Fruit fly (Drosophila melanogaster) whole organism, wandering third instar larva: Measurements from ENCODE around the gene vih.

Source experiments
- Abd-B ChIP-seq: fragments of >200 bp; optimal IDR thresholded peaks from 2 replicates; lab custom pipeline; 2017; ENCODE audit warnings: missing biosample characterization, missing genetic modification characterization
- CG32264 ChIP-seq: fragments of 200-800 bp; sonication (Bioruptor generic); optimal IDR thresholded peaks from 2 replicates; lab custom pipeline; 2016; ENCODE audit warnings: missing biosample characterization, missing genetic modification characterization
- CG9705 ChIP-seq: fragments of 200-800 bp; sonication (Bioruptor generic); optimal IDR thresholded peaks from 2 replicates; lab custom pipeline; 2018; ENCODE audit warnings: missing biosample characterization, mild to moderate bottlenecking, missing genetic modification characterization
- CrebA ChIP-seq: fragments of 200-800 bp; sonication (Bioruptor generic); optimal IDR thresholded peaks from 2 replicates; lab custom pipeline; 2016; ENCODE audit warnings: missing biosample characterization, mild to moderate bottlenecking, missing genetic modification characterization, borderline replicate concordance
- Dfd ChIP-seq: fragments of >200 bp; optimal IDR thresholded peaks from 2 replicates; lab custom pipeline; 2017; ENCODE audit warnings: missing biosample characterization, missing genetic modification characterization
- Dif ChIP-seq: fragments of 200-275, 200-300 bp; sonication (Bioruptor generic); optimal IDR thresholded peaks from 2 replicates; lab custom pipeline; 2018; ENCODE audit warnings: missing biosample characterization, missing genetic modification characterization; ENCODE audit not compliant: partially characterized antibody
- GATAd ChIP-seq: sonication (Bioruptor generic); optimal IDR thresholded peaks from 2 replicates; lab custom pipeline; 2016; ENCODE audit warnings: missing biosample characterization, missing genetic modification characterization
- HLH106 ChIP-seq: fragments of 200-800 bp; optimal IDR thresholded peaks from 3 replicates; lab custom pipeline; 2019; ENCODE audit warnings: missing biosample characterization, mild to moderate bottlenecking, missing genetic modification characterization, moderate library complexity
- Hnf4 ChIP-seq: fragments of 200-800 bp; sonication (Bioruptor generic); optimal IDR thresholded peaks from 2 replicates; lab custom pipeline; 2016; ENCODE audit warnings: missing biosample characterization, mild to moderate bottlenecking, missing genetic modification characterization
- Hr78 ChIP-seq: fragments of >200 bp; optimal IDR thresholded peaks from 2 replicates; lab custom pipeline; 2017; ENCODE audit warnings: missing biosample characterization, missing genetic modification characterization
- Hr83 ChIP-seq: fragments of 200-300 bp; sonication (Bioruptor generic); optimal IDR thresholded peaks from 2 replicates; lab custom pipeline; 2016; ENCODE audit warnings: missing biosample characterization, mild to moderate bottlenecking, missing genetic modification characterization, moderate library complexity; ENCODE audit not compliant: poor library complexity, severe bottlenecking
- Jra ChIP-seq: sonication (Bioruptor generic); optimal IDR thresholded peaks from 2 replicates; lab custom pipeline; 2016; ENCODE audit warnings: missing biosample characterization, missing genetic modification characterization
- Mio ChIP-seq: sonication (Bioruptor generic); optimal IDR thresholded peaks from 2 replicates; lab custom pipeline; 2016; ENCODE audit warnings: missing biosample characterization, missing genetic modification characterization
- Myc ChIP-seq: fragments of >200 bp; optimal IDR thresholded peaks from 2 replicates; lab custom pipeline; 2017
- N ChIP-seq: fragments of >200 bp; optimal IDR thresholded peaks from 2 replicates; lab custom pipeline; 2018; ENCODE audit warnings: missing biosample characterization, missing external identifiers, missing genetic modification characterization
- OdsH ChIP-seq: fragments of 200-800 bp; sonication (Bioruptor generic); optimal IDR thresholded peaks from 2 replicates; lab custom pipeline; 2016; ENCODE audit warnings: missing biosample characterization, mild to moderate bottlenecking, missing genetic modification characterization
- Rel ChIP-seq, 2 experiments: fragments of 200-800 bp; sonication (Bioruptor generic) in 1 of 2; optimal IDR thresholded peaks; 2 replicates in 1 of 2; 3 replicates in 1 of 2; lab custom pipeline; 2016 to 2019; ENCODE audit warnings: mild to moderate bottlenecking in 2 of 2, missing biosample characterization in 2 of 2, missing genetic modification characterization in 2 of 2, moderate library complexity in 1 of 2
- Sp1 ChIP-seq: fragments of 200-800 bp; sonication (Bioruptor generic); optimal IDR thresholded peaks from 3 replicates; lab custom pipeline; 2019; ENCODE audit warnings: missing biosample characterization, mild to moderate bottlenecking, missing genetic modification characterization, moderate library complexity
- Vsx2 ChIP-seq: fragments of 200-300, 225-300 bp; sonication (Bioruptor generic); optimal IDR thresholded peaks from 2 replicates; lab custom pipeline; 2018; ENCODE audit warnings: missing biosample characterization, missing genetic modification characterization; ENCODE audit not compliant: partially characterized antibody
- br ChIP-seq: fragments of 200-800 bp; sonication (Bioruptor generic); optimal IDR thresholded peaks from 2 replicates; lab custom pipeline; 2016; ENCODE audit warnings: missing biosample characterization, missing genetic modification characterization
- brk ChIP-seq: fragments of 200-800 bp; sonication (Bioruptor generic); optimal IDR thresholded peaks from 2 replicates; lab custom pipeline; 2016; ENCODE audit warnings: missing biosample characterization, mild to moderate bottlenecking, missing genetic modification characterization
- dl ChIP-seq, 2 experiments: fragments of 175-275, 200-275 bp in 1 of 2; fragments of 200-275 bp in 1 of 2; sonication (Bioruptor generic); optimal IDR thresholded peaks; lab custom pipeline; 2018; ENCODE audit warnings: mild to moderate bottlenecking in 2 of 2, missing biosample characterization in 2 of 2, missing genetic modification characterization in 2 of 2, moderate library complexity in 2 of 2; ENCODE audit not compliant: partially characterized antibody in 2 of 2, insufficient read depth in 1 of 2
- dmrt93B ChIP-seq: fragments of 200-800 bp; sonication (Bioruptor generic); optimal IDR thresholded peaks from 2 replicates; lab custom pipeline; 2018; ENCODE audit warnings: missing biosample characterization, mild to moderate bottlenecking, missing genetic modification characterization
- dsf ChIP-seq: sonication (Bioruptor generic); optimal IDR thresholded peaks from 2 replicates; lab custom pipeline; 2016; ENCODE audit warnings: missing biosample characterization, missing genetic modification characterization, borderline replicate concordance
- ey ChIP-seq: fragments of 200-800 bp; sonication (Bioruptor generic); optimal IDR thresholded peaks from 2 replicates; lab custom pipeline; 2016; ENCODE audit warnings: missing biosample characterization, missing genetic modification characterization
- foxo ChIP-seq, 2 experiments: fragments of 200-800 bp; sonication (Bioruptor generic); optimal IDR thresholded peaks; 2 replicates in 1 of 2; 3 replicates in 1 of 2; lab custom pipeline; 2016 to 2017; ENCODE audit warnings: missing biosample characterization in 2 of 2, missing genetic modification characterization in 2 of 2
- fru ChIP-seq: fragments of 200-800 bp; sonication (Bioruptor generic); optimal IDR thresholded peaks from 3 replicates; lab custom pipeline; 2016; ENCODE audit warnings: missing biosample characterization, mild to moderate bottlenecking, missing genetic modification characterization
- h ChIP-seq: fragments of 200-800 bp; sonication (Bioruptor generic); optimal IDR thresholded peaks from 3 replicates; lab custom pipeline; 2016; ENCODE audit warnings: missing biosample characterization, mild to moderate bottlenecking, missing genetic modification characterization
- jim ChIP-seq: fragments of 175-275, 200-325 bp; sonication (Bioruptor generic); optimal IDR thresholded peaks from 2 replicates; lab custom pipeline; 2016; ENCODE audit warnings: missing biosample characterization, mild to moderate bottlenecking, missing genetic modification characterization
- lola ChIP-seq: fragments of >200 bp; optimal IDR thresholded peaks from 2 replicates; lab custom pipeline; 2017; ENCODE audit warnings: missing biosample characterization, missing genetic modification characterization
- pan ChIP-seq: fragments of >200 bp; optimal IDR thresholded peaks from 2 replicates; lab custom pipeline; 2017
- psq ChIP-seq: fragments of 200-800 bp; sonication (Bioruptor generic); optimal IDR thresholded peaks from 3 replicates; lab custom pipeline; 2017; ENCODE audit warnings: missing biosample characterization, mild to moderate bottlenecking, missing genetic modification characterization, moderate library complexity
- rgr ChIP-seq: fragments of 200-800 bp; sonication (Bioruptor generic); optimal IDR thresholded peaks from 3 replicates; lab custom pipeline; 2016; ENCODE audit warnings: missing biosample characterization, mild to moderate bottlenecking, missing genetic modification characterization
- sage ChIP-seq: fragments of 200-800 bp; sonication (Bioruptor generic); optimal IDR thresholded peaks from 2 replicates; lab custom pipeline; 2016; ENCODE audit warnings: missing biosample characterization, mild to moderate bottlenecking, missing genetic modification characterization
- sv ChIP-seq: fragments of 200-800 bp; sonication (Bioruptor generic); optimal IDR thresholded peaks from 3 replicates; lab custom pipeline; 2016; ENCODE audit warnings: missing biosample characterization, missing genetic modification characterization
- tai ChIP-seq: sonication (Bioruptor generic); optimal IDR thresholded peaks from 2 replicates; lab custom pipeline; 2016; ENCODE audit warnings: missing biosample characterization, missing genetic modification characterization
- usp ChIP-seq: fragments of >200 bp; optimal IDR thresholded peaks from 2 replicates; lab custom pipeline; 2017; ENCODE audit warnings: missing biosample characterization, missing genetic modification characterization
- woc ChIP-seq: sonication (Bioruptor generic); optimal IDR thresholded peaks from 2 replicates; lab custom pipeline; 2016; ENCODE audit warnings: missing biosample characterization, mild to moderate bottlenecking, missing genetic modification characterization

vih gene

dm6 chr3L:12526433-12527113 lies 22.5 kb downstream of the vih start, which contains the start of gene eIF2beta:
Gene eIF2beta (minus strand): TSS chr3L:12526731.
- TF ChIP-seq jim (GFP tag; lab: Kevin White, UChicago) (no peak), Jra (GFP tag; lab: Kevin White, UChicago) (no peak), Hr83 (GFP tag; lab: Kevin White, UChicago) (no peak), dl (GFP tag; optimal IDR thresholded peaks at IDR 0.05; lab: Kevin White, UChicago; ENCODE audit: insufficient read depth in 1 of 2, partially characterized antibody in 2 of 2) (no peak), rgr (GFP tag; lab: Kevin White, UChicago) (no peak), sv (GFP tag; lab: Kevin White, UChicago) (peak; percentile 34), brk (no peak), tai (GFP tag; lab: Kevin White, UChicago) (no peak), GATAd (GFP tag; lab: Kevin White, UChicago) (no peak), ey (GFP tag; lab: Kevin White, UChicago) (no peak), Hnf4 (GFP tag; lab: Kevin White, UChicago) (peak; percentile 20), woc (GFP tag; lab: Kevin White, UChicago) (peak; percentile 27), Sp1 (GFP tag; lab: Kevin White, UChicago) (peak; percentile 4), br (GFP tag; lab: Kevin White, UChicago) (no peak), dmrt93B (GFP tag; lab: Kevin White, UChicago) (no peak), Hr78 (GFP tag; lab: Kevin White, UChicago) (no peak), Myc (lab: Kevin White, UChicago) (peak; percentile 1), fru (GFP tag; lab: Kevin White, UChicago) (peak; percentile 52), Rel (GFP tag; optimal IDR thresholded peaks at IDR 0.05; lab: Kevin White, UChicago) (no peak), Rel (tag; optimal IDR thresholded peaks at IDR 0.05; lab: Kevin White, UChicago) (no peak), lola (no peak), sage (GFP tag; lab: Kevin White, UChicago) (peak; percentile 55), dsf (no peak), usp (GFP tag; lab: Kevin White, UChicago) (no peak), h (peak; percentile 23), CG32264 (GFP tag; lab: Kevin White, UChicago) (no peak), HLH106 (tag; lab: Kevin White, UChicago) (no peak), Dif (GFP tag; lab: Kevin White, UChicago) (no peak), Dfd (GFP tag; lab: Kevin White, UChicago) (no peak), foxo (GFP tag; optimal IDR thresholded peaks at IDR 0.05; lab: Kevin White, UChicago) (no peak), CG9705 (GFP tag; lab: Kevin White, UChicago) (no peak), Mio (GFP tag; lab: Kevin White, UChicago) (no peak), OdsH (GFP tag; lab: Kevin White, UChicago) (no peak)
- TF ChIP-seq, all 38 proteins: peak for 8

- TF ChIP-seq rgr (GFP tag; lab: Kevin White, UChicago) (peak; percentile 63), OdsH (GFP tag; lab: Kevin White, UChicago) (peak; percentile 55), N (no peak), dmrt93B (GFP tag; lab: Kevin White, UChicago) (no peak), Vsx2 (no peak), brk (no peak), lola (no peak), fru (GFP tag; lab: Kevin White, UChicago) (peak; percentile 61), Hnf4 (GFP tag; lab: Kevin White, UChicago) (peak; percentile 64), Hr78 (GFP tag; lab: Kevin White, UChicago) (no peak), br (GFP tag; lab: Kevin White, UChicago) (peak; percentile 61), sv (GFP tag; lab: Kevin White, UChicago) (no peak), Sp1 (GFP tag; lab: Kevin White, UChicago) (peak; percentile 47), pan (no peak), HLH106 (tag; lab: Kevin White, UChicago) (peak; percentile 41), h (peak; percentile 44), woc (GFP tag; lab: Kevin White, UChicago) (peak; percentile 39), Hr83 (GFP tag; lab: Kevin White, UChicago) (peak; percentile 9), Rel (GFP tag; optimal IDR thresholded peaks at IDR 0.05; lab: Kevin White, UChicago) (no peak), Rel (tag; optimal IDR thresholded peaks at IDR 0.05; lab: Kevin White, UChicago) (no peak), CrebA (GFP tag; lab: Kevin White, UChicago) (no peak), sage (GFP tag; lab: Kevin White, UChicago) (no peak), psq (GFP tag; lab: Kevin White, UChicago) (peak; percentile 22), Abd-B (GFP tag; lab: Kevin White, UChicago) (no peak), CG32264 (GFP tag; lab: Kevin White, UChicago) (peak; percentile 27), ey (GFP tag; lab: Kevin White, UChicago) (peak; percentile 54), Dif (GFP tag; lab: Kevin White, UChicago) (no peak), tai (GFP tag; lab: Kevin White, UChicago) (no peak), dl (GFP tag; optimal IDR thresholded peaks at IDR 0.05; lab: Kevin White, UChicago; ENCODE audit: insufficient read depth in 1 of 2, partially characterized antibody in 2 of 2) (no peak), foxo (GFP tag; optimal IDR thresholded peaks at IDR 0.05; lab: Kevin White, UChicago) (peak in 1 of 2 experiments; percentile 77), usp (GFP tag; lab: Kevin White, UChicago) (no peak), Jra (GFP tag; lab: Kevin White, UChicago) (peak; percentile 68), jim (GFP tag; lab: Kevin White, UChicago) (no peak), Dfd (GFP tag; lab: Kevin White, UChicago) (no peak)
Observed at dm6 chr3L:12529431-12530007, 25.4 kb downstream of the vih start.
